In genomic region chr3R:8027203-8027688, dm6 we compare ENCODE assay signal across 3 fruit fly cellular contexts.
TF ChIP-seq lines count a peak whose summit lies in the region.

No protein-coding gene starts in this region.

TF ChIP-seq in whole organism, embryonic, 481 proteins besides CTCF, POLR2A, EP300 and RAD21 (continued from another document and continues in another):
- no peak for TF ChIP-seq z (GFP tag; IDR thresholded peaks at IDR 0.05; lab: Robert Waterston, UW)
- peak; percentile 87 for TF ChIP-seq az2 (GFP tag; optimal IDR thresholded peaks at IDR 0.05; lab: Kevin White, UChicago)
- TF ChIP-seq H15 (GFP tag; IDR thresholded peaks at IDR 0.05; lab: Robert Waterston, UW) = 0 out of 3 replicates have a peak, but pooled peaks have one; percentile 48
- TF ChIP-seq lmd (GFP tag; IDR thresholded peaks at IDR 0.05; lab: Robert Waterston, UW) = peak; percentile 80
- peak; percentile 25; the same call in 1 of the 2 replicates for TF ChIP-seq Poxn (GFP tag; IDR thresholded peaks at IDR 0.05; lab: Robert Waterston, UW)
- no peak for TF ChIP-seq Stat92E (GFP tag; optimal IDR thresholded peaks at IDR 0.05; lab: Kevin White, UChicago)
- TF ChIP-seq cato (GFP tag; optimal IDR thresholded peaks at IDR 0.05; lab: Kevin White, UChicago; ENCODE audit: borderline replicate concordance) = peak; percentile 77
- TF ChIP-seq NfI (GFP tag; optimal IDR thresholded peaks at IDR 0.05; lab: Kevin White, UChicago) = peak; percentile 91
- peak; percentile 8 for TF ChIP-seq Myb (GFP tag; optimal IDR thresholded peaks at IDR 0.05; lab: Kevin White, UChicago)
- no peak for TF ChIP-seq fru (optimal IDR thresholded peaks at IDR 0.05; lab: Kevin White, UChicago)
- peak; percentile 65 for TF ChIP-seq Drgx (GFP tag; IDR thresholded peaks at IDR 0.05; lab: Robert Waterston, UW)
- TF ChIP-seq Meics (GFP tag; optimal IDR thresholded peaks at IDR 0.05; lab: Kevin White, UChicago) = peak; percentile 91
- TF ChIP-seq CG10565 (GFP tag; optimal IDR thresholded peaks at IDR 0.05; lab: Kevin White, UChicago) = no peak
- TF ChIP-seq CG18011 (GFP tag; optimal IDR thresholded peaks at IDR 0.05; lab: Kevin White, UChicago) = peak; percentile 40
- no peak for TF ChIP-seq CG18764 (GFP tag; optimal IDR thresholded peaks at IDR 0.05; lab: Kevin White, UChicago)
- TF ChIP-seq CG11723 (GFP tag; optimal IDR thresholded peaks at IDR 0.05; lab: Kevin White, UChicago) = peak; percentile 77
- TF ChIP-seq Dref (GFP tag; IDR thresholded peaks at IDR 0.05; lab: Robert Waterston, UW) = no peak
- TF ChIP-seq zen2 (GFP tag; IDR thresholded peaks at IDR 0.05; lab: Robert Waterston, UW; ENCODE audit: partially characterized antibody) = no peak
- TF ChIP-seq nerfin-2 (GFP tag; IDR thresholded peaks at IDR 0.05; lab: Robert Waterston, UW; ENCODE audit: partially characterized antibody) = no peak
- TF ChIP-seq CG7987 (GFP tag; optimal IDR thresholded peaks at IDR 0.05; lab: Kevin White, UChicago) = peak; percentile 44
- TF ChIP-seq sob (GFP tag; IDR thresholded peaks at IDR 0.05; lab: Robert Waterston, UW) = peak; percentile 70
- TF ChIP-seq vfl (GFP tag; optimal IDR thresholded peaks at IDR 0.05; lab: Kevin White, UChicago) = no peak
- no peak for TF ChIP-seq fd102C (GFP tag; optimal IDR thresholded peaks at IDR 0.05; lab: Kevin White, UChicago)
- TF ChIP-seq CG4707 (GFP tag; optimal IDR thresholded peaks at IDR 0.05; lab: Kevin White, UChicago) = no peak
- no peak for TF ChIP-seq cas (GFP tag; IDR thresholded peaks at IDR 0.05; lab: Robert Waterston, UW)
- no peak for TF ChIP-seq stwl (tag; optimal IDR thresholded peaks at IDR 0.05; lab: Kevin White, UChicago)
- TF ChIP-seq CG4360 (GFP tag; IDR thresholded peaks at IDR 0.05; lab: Robert Waterston, UW) = 0 out of 2 replicates have a peak, but pooled peaks have one; percentile 23
- TF ChIP-seq CG15073 (GFP tag; optimal IDR thresholded peaks at IDR 0.05; lab: Kevin White, UChicago) = peak; percentile 33
- TF ChIP-seq bowl (GFP tag; IDR thresholded peaks at IDR 0.05; lab: Robert Waterston, UW) = peak; percentile 51; the same call in 1 of the 2 replicates
- TF ChIP-seq sqz (GFP tag; optimal IDR thresholded peaks at IDR 0.05; lab: Kevin White, UChicago) = no peak
- TF ChIP-seq zf30C (GFP tag; optimal IDR thresholded peaks at IDR 0.05; lab: Kevin White, UChicago) = no peak
- TF ChIP-seq en (GFP tag; optimal IDR thresholded peaks at IDR 0.05; lab: Kevin White, UChicago) = no peak
- peak; percentile 35; the same call in 1 of the 2 replicates for TF ChIP-seq CG31224 (GFP tag; IDR thresholded peaks at IDR 0.05; lab: Robert Waterston, UW)
- peak; percentile 76 for TF ChIP-seq Rfx (GFP tag; IDR thresholded peaks at IDR 0.05; lab: Robert Waterston, UW)
- no peak for TF ChIP-seq pb (GFP tag; optimal IDR thresholded peaks at IDR 0.05; lab: Kevin White, UChicago)
- no peak for TF ChIP-seq BEAF-32 (GFP tag; optimal IDR thresholded peaks at IDR 0.05; lab: Kevin White, UChicago)
- peak; percentile 22 for TF ChIP-seq Atf-2 (GFP tag; optimal IDR thresholded peaks at IDR 0.05; lab: Kevin White, UChicago)
- TF ChIP-seq Ssrp (tag; optimal IDR thresholded peaks at IDR 0.05; lab: Kevin White, UChicago) = peak; percentile 93
- peak; percentile 61 for TF ChIP-seq nerfin-1 (tag; optimal IDR thresholded peaks at IDR 0.05; lab: Kevin White, UChicago)
- TF ChIP-seq Kr (GFP tag; optimal IDR thresholded peaks at IDR 0.05; lab: Kevin White, UChicago) = no peak
- TF ChIP-seq pho (GFP tag; optimal IDR thresholded peaks at IDR 0.05; lab: Kevin White, UChicago) = peak; percentile 47
- no peak for TF ChIP-seq CG2129 (GFP tag; IDR thresholded peaks at IDR 0.05; lab: Robert Waterston, UW; ENCODE audit: partially characterized antibody)
- TF ChIP-seq CG9876 (GFP tag; optimal IDR thresholded peaks at IDR 0.05; lab: Kevin White, UChicago) = peak; percentile 14

TF ChIP-seq in whole organism, prepupa, 60 proteins besides CTCF, POLR2A, EP300 and RAD21 (continued from another document):
- TF ChIP-seq CG31627 (GFP tag; optimal IDR thresholded peaks at IDR 0.05; lab: Kevin White, UChicago) (peak; percentile 64), CG11294 (GFP tag; IDR thresholded peaks at IDR 0.05; lab: Robert Waterston, UW) (peak; percentile 52; the same call in 1 of the 2 replicates), CG34406 (GFP tag; optimal IDR thresholded peaks at IDR 0.05; lab: Kevin White, UChicago) (peak; percentile 92), Eip75B (GFP tag; optimal IDR thresholded peaks at IDR 0.05; lab: Kevin White, UChicago) (peak; percentile 77), CG1621 (tag; optimal IDR thresholded peaks at IDR 0.05; lab: Kevin White, UChicago) (peak; percentile 44), CG3032 (tag; optimal IDR thresholded peaks at IDR 0.05; lab: Kevin White, UChicago) (peak; percentile 80), Sox102F (GFP tag; optimal IDR thresholded peaks at IDR 0.05; lab: Kevin White, UChicago) (peak; percentile 83), lz (GFP tag; optimal IDR thresholded peaks at IDR 0.05; lab: Kevin White, UChicago) (peak; percentile 80), CG32006 (GFP tag; optimal IDR thresholded peaks at IDR 0.05; lab: Kevin White, UChicago) (peak; percentile 97), dac (GFP tag; optimal IDR thresholded peaks at IDR 0.05; lab: Kevin White, UChicago) (peak; percentile 66), Eip93F (GFP tag; optimal IDR thresholded peaks at IDR 0.05; lab: Kevin White, UChicago) (peak; percentile 42), vri (GFP tag; optimal IDR thresholded peaks at IDR 0.05; lab: Kevin White, UChicago) (peak; percentile 65), fd85E (GFP tag; optimal IDR thresholded peaks at IDR 0.05; lab: Kevin White, UChicago) (peak; percentile 54), net (GFP tag; optimal IDR thresholded peaks at IDR 0.05; lab: Kevin White, UChicago) (peak; percentile 87), topi (GFP tag; optimal IDR thresholded peaks at IDR 0.05; lab: Kevin White, UChicago) (no peak), fd59A (GFP tag; optimal IDR thresholded peaks at IDR 0.05; lab: Kevin White, UChicago) (peak; percentile 50), CG6163 (GFP tag; IDR thresholded peaks at IDR 0.05; lab: Robert Waterston, UW) (peak; percentile 75), CG8632 (GFP tag; optimal IDR thresholded peaks at IDR 0.05; lab: Kevin White, UChicago) (peak; percentile 94), CG11762 (GFP tag; optimal IDR thresholded peaks at IDR 0.05; lab: Kevin White, UChicago; ENCODE audit: insufficient read depth) (peak; percentile 42), fkh (GFP tag; optimal IDR thresholded peaks at IDR 0.05; lab: Kevin White, UChicago) (no peak), CG8119 (GFP tag; IDR thresholded peaks at IDR 0.05; lab: Robert Waterston, UW) (peak; percentile 93), CG15336 (GFP tag; IDR thresholded peaks at IDR 0.05; lab: Robert Waterston, UW) (peak; percentile 88), CG10669 (GFP tag; optimal IDR thresholded peaks at IDR 0.05; lab: Kevin White, UChicago) (peak; percentile 76), CG7368 (GFP tag; optimal IDR thresholded peaks at IDR 0.05; lab: Kevin White, UChicago) (peak; percentile 71), dsx (GFP tag; optimal IDR thresholded peaks at IDR 0.05; lab: Kevin White, UChicago; ENCODE audit: poor library complexity, severe bottlenecking) (peak; percentile 85), CG6854 (GFP tag; optimal IDR thresholded peaks at IDR 0.05; lab: Kevin White, UChicago) (peak; percentile 74), eg (GFP tag; IDR thresholded peaks at IDR 0.05; lab: Robert Waterston, UW) (peak; percentile 53; the same call in 2 of the 3 replicates), Ets21C (GFP tag; optimal IDR thresholded peaks at IDR 0.05; lab: Kevin White, UChicago) (no peak), CG6276 (GFP tag; optimal IDR thresholded peaks at IDR 0.05; lab: Kevin White, UChicago) (peak; percentile 89), Hr38 (GFP tag; optimal IDR thresholded peaks at IDR 0.05; lab: Kevin White, UChicago) (no peak), OdsH (GFP tag; optimal IDR thresholded peaks at IDR 0.05; lab: Kevin White, UChicago) (peak; percentile 89), esn (GFP tag; optimal IDR thresholded peaks at IDR 0.05; lab: Kevin White, UChicago) (peak; percentile 91), Hr39 (GFP tag; optimal IDR thresholded peaks at IDR 0.05; lab: Kevin White, UChicago) (peak; percentile 63), CG9139 (GFP tag; optimal IDR thresholded peaks at IDR 0.05; lab: Kevin White, UChicago) (peak; percentile 82), Met (GFP tag; optimal IDR thresholded peaks at IDR 0.05; lab: Kevin White, UChicago) (peak; percentile 51), cyc (GFP tag; optimal IDR thresholded peaks at IDR 0.05; lab: Kevin White, UChicago) (peak; percentile 25), Lpt (GFP tag; optimal IDR thresholded peaks at IDR 0.05; lab: Kevin White, UChicago) (peak; percentile 74), CG8319 (GFP tag; optimal IDR thresholded peaks at IDR 0.05; lab: Kevin White, UChicago) (peak; percentile 12), acj6 (GFP tag; optimal IDR thresholded peaks at IDR 0.05; lab: Kevin White, UChicago) (peak; percentile 85), CG16779 (tag; optimal IDR thresholded peaks at IDR 0.05; lab: Kevin White, UChicago) (peak; percentile 91), CG6792 (GFP tag; optimal IDR thresholded peaks at IDR 0.05; lab: Kevin White, UChicago) (peak; percentile 87)

TF ChIP-seq in whole organism, wandering third instar larva, 38 proteins besides CTCF, POLR2A, EP300 and RAD21 (continued from another document):
- TF ChIP-seq HLH106 (tag; optimal IDR thresholded peaks at IDR 0.05; lab: Kevin White, UChicago) (peak; percentile 82), sv (GFP tag; optimal IDR thresholded peaks at IDR 0.05; lab: Kevin White, UChicago) (peak; percentile 12)
